Worm (Caenorhabditis elegans): ENCODE measurements around the gene ZC178.2.

DNA sequence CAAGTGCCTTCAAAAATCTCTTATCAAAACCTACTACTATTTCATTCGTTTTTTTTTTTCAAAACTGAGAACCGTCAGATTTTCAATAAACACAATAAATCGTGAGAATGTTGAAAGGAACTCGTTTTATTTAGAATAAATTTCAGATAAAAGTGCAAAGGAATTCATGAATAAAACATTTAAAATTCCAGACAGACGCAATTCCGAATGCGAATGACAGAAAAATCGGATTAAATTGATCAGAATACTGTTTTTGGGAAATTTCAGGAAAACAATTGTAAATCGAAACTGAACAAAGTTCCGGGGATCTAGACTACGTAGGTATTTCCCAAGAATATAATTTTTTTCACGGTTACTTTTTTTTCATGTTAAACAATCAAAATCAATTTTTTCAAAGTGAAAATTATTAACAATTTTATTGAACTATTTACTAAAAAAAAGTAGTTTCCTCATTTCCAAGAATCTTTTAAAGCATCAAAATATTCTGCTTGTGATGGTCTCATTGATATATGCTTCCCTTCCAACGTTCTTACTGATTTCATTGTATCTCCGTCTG lies 40.2 kb downstream of the ZC178.2 start:
- TF ChIP-seq aly-2 (tag; optimal IDR thresholded peaks at IDR 0.05): no peak
- no peak for TF ChIP-seq sdz-12 (GFP tag; optimal IDR thresholded peaks at IDR 0.05)
- TF ChIP-seq nhr-28 (tag; optimal IDR thresholded peaks at IDR 0.05): no peak
- no peak for TF ChIP-seq nhr-237 (tag; optimal IDR thresholded peaks at IDR 0.05)
- TF ChIP-seq dmd-6 (GFP tag; IDR thresholded peaks at IDR 0.05): no peak
